Worm (Caenorhabditis elegans) whole organism, mixed stage, embryonic: ENCODE results near the gene H35N09.1.
A peak's percentile ranks its signal among the peaks of the same experiment; 100 is the strongest.

Source experiments
- M03D4.4 ChIP-seq: sonication (generic microtip); optimal IDR thresholded peaks from 2 replicates; lab custom pipeline; 2017; ENCODE audit warnings: mild to moderate bottlenecking, missing genetic modification characterization, missing compliant biosample characterization
- bed-3 ChIP-seq: fragments of 200-800 bp; sonication (Bioruptor generic); optimal IDR thresholded peaks from 3 replicates; lab custom pipeline; 2018; ENCODE audit warnings: mild to moderate bottlenecking, missing genetic modification characterization, moderate library complexity, missing compliant biosample characterization
- blmp-1 ChIP-seq: fragments of 150-350 bp; optimal IDR thresholded peaks from 2 replicates; lab custom pipeline; 2014; ENCODE audit warnings: missing biosample characterization, missing genetic modification characterization
- ceh-39 ChIP-seq: fragments of 150-350 bp; optimal IDR thresholded peaks from 2 replicates; lab custom pipeline; 2014; ENCODE audit warnings: missing biosample characterization, missing genetic modification characterization
- ceh-43 ChIP-seq: fragments of 200-800 bp; sonication (Bioruptor generic); optimal IDR thresholded peaks from 2 replicates; lab custom pipeline; 2018; ENCODE audit warnings: mild to moderate bottlenecking, missing genetic modification characterization, moderate library complexity, missing compliant biosample characterization
- ceh-83 ChIP-seq: fragments of 200-800 bp; sonication (Bioruptor generic); optimal IDR thresholded peaks from 2 replicates; lab custom pipeline; 2018; ENCODE audit warnings: mild to moderate bottlenecking, missing genetic modification characterization, missing compliant biosample characterization
- ces-1 ChIP-seq: fragments of 150-350 bp; optimal IDR thresholded peaks from 2 replicates; lab custom pipeline; 2014; ENCODE audit warnings: missing biosample characterization, missing genetic modification reagents, missing genetic modification characterization
- cnd-1 ChIP-seq: fragments of 200-800 bp; sonication (Bioruptor generic); optimal IDR thresholded peaks from 2 replicates; lab custom pipeline; 2018; ENCODE audit warnings: mild to moderate bottlenecking, missing genetic modification characterization, missing compliant biosample characterization
- drap-1 ChIP-seq: fragments of 200-800 bp; sonication (Bioruptor generic); optimal IDR thresholded peaks from 3 replicates; lab custom pipeline; 2018; ENCODE audit warnings: mild to moderate bottlenecking, missing genetic modification characterization, missing compliant biosample characterization
- elt-1 ChIP-seq: sonication (generic microtip); optimal IDR thresholded peaks from 2 replicates; lab custom pipeline; 2017; ENCODE audit warnings: missing genetic modification characterization, mild to moderate bottlenecking, missing compliant biosample characterization, antibody characterized with exemption, moderate library complexity, borderline replicate concordance; ENCODE audit not compliant: insufficient read depth
- elt-3 ChIP-seq: fragments of 150-350 bp; optimal IDR thresholded peaks from 2 replicates; lab custom pipeline; 2014; ENCODE audit warnings: missing biosample characterization, missing genetic modification characterization
- ham-2 ChIP-seq: fragments of 200-800 bp; sonication (Bioruptor generic); optimal IDR thresholded peaks from 2 replicates; lab custom pipeline; 2018; ENCODE audit warnings: mild to moderate bottlenecking, missing genetic modification characterization, missing compliant biosample characterization
- hlh-1 ChIP-seq: fragments of 150-350 bp; optimal IDR thresholded peaks from 2 replicates; lab custom pipeline; 2014; ENCODE audit warnings: missing biosample characterization, missing genetic modification reagents, missing genetic modification characterization
- lin-13 ChIP-seq: fragments of 150-350 bp; optimal IDR thresholded peaks from 2 replicates; lab custom pipeline; 2014; ENCODE audit warnings: missing biosample characterization, missing genetic modification characterization
- lin-32 ChIP-seq: fragments of 200-800 bp; sonication (Bioruptor generic); optimal IDR thresholded peaks from 2 replicates; lab custom pipeline; 2018; ENCODE audit warnings: mild to moderate bottlenecking, missing genetic modification characterization, missing compliant biosample characterization
- lsy-2 ChIP-seq: fragments of 150-350 bp; optimal IDR thresholded peaks from 2 replicates; lab custom pipeline; 2014; ENCODE audit warnings: missing biosample characterization, missing genetic modification characterization
- mep-1 ChIP-seq: fragments of 150-350 bp; optimal IDR thresholded peaks from 2 replicates; lab custom pipeline; 2017; ENCODE audit warnings: missing biosample characterization, missing genetic modification reagents, missing genetic modification characterization, inconsistent platforms
- mls-2 ChIP-seq: sonication (generic microtip); optimal IDR thresholded peaks from 2 replicates; lab custom pipeline; 2016; ENCODE audit warnings: mild to moderate bottlenecking, missing genetic modification characterization, moderate library complexity, missing compliant biosample characterization
- nhr-12 ChIP-seq: fragments of 150-350 bp; optimal IDR thresholded peaks from 2 replicates; lab custom pipeline; 2014; ENCODE audit warnings: missing biosample characterization, missing genetic modification characterization
- nhr-2 ChIP-seq: fragments of 150-350 bp; optimal IDR thresholded peaks from 2 replicates; lab custom pipeline; 2014; ENCODE audit warnings: missing biosample characterization, missing genetic modification characterization
- nhr-237 ChIP-seq: fragments of 150-350 bp; optimal IDR thresholded peaks from 2 replicates; lab custom pipeline; 2014; ENCODE audit warnings: missing biosample characterization, missing genetic modification characterization
- nhr-28 ChIP-seq: fragments of 150-350 bp; optimal IDR thresholded peaks from 2 replicates; lab custom pipeline; 2014; ENCODE audit warnings: missing biosample characterization, missing genetic modification characterization
- nhr-76 ChIP-seq: sonication (generic microtip); optimal IDR thresholded peaks from 2 replicates; lab custom pipeline; 2017; ENCODE audit warnings: missing biosample characterization, missing genetic modification characterization
- pha-4 ChIP-seq: fragments of 150-350 bp; optimal IDR thresholded peaks from 2 replicates; lab custom pipeline; 2018; ENCODE audit warnings: missing biosample characterization, missing genetic modification reagents, missing genetic modification characterization
- sem-2 ChIP-seq: fragments of 200-800 bp; sonication (Bioruptor generic); optimal IDR thresholded peaks from 2 replicates; lab custom pipeline; 2018; ENCODE audit warnings: mild to moderate bottlenecking, missing genetic modification characterization, missing compliant biosample characterization
- sptf-1 ChIP-seq: sonication (generic microtip); optimal IDR thresholded peaks from 2 replicates; lab custom pipeline; 2017; ENCODE audit warnings: mild to moderate bottlenecking, missing genetic modification characterization, moderate library complexity, missing compliant biosample characterization
- tbx-8 ChIP-seq: fragments of 200-800 bp; sonication (Bioruptor generic); optimal IDR thresholded peaks from 2 replicates; lab custom pipeline; 2018; ENCODE audit warnings: mild to moderate bottlenecking, missing genetic modification characterization, moderate library complexity, missing compliant biosample characterization
- unc-120 ChIP-seq: sonication (generic microtip); optimal IDR thresholded peaks from 2 replicates; lab custom pipeline; 2017; ENCODE audit warnings: missing genetic modification characterization, missing compliant biosample characterization; ENCODE audit not compliant: poor library complexity, severe bottlenecking
- unc-62 ChIP-seq: fragments of 150-350 bp; optimal IDR thresholded peaks from 2 replicates; lab custom pipeline; 2014; ENCODE audit warnings: missing biosample characterization, missing genetic modification reagents, missing genetic modification characterization
- zip-8 ChIP-seq: fragments of 150-350 bp; optimal IDR thresholded peaks from 2 replicates; lab custom pipeline; 2014; ENCODE audit warnings: missing biosample characterization, missing genetic modification characterization

The H35N09.1 gene

ce11 chrX:8566521-8567032, 38.6 kb upstream of the H35N09.1 start:
- TF ChIP-seq M03D4.4 (tag; lab: Kevin White, UChicago) (no peak), ceh-39 (no peak), sem-2 (GFP tag; lab: Kevin White, UChicago) (no peak), drap-1 (GFP tag; lab: Kevin White, UChicago) (no peak), hlh-1 (tag; lab: Kevin White, UChicago) (no peak), bed-3 (GFP tag; lab: Kevin White, UChicago) (no peak), ceh-83 (GFP tag; lab: Kevin White, UChicago) (no peak)
- TF ChIP-seq, all 35 proteins: peak for 0

- no peak for TF ChIP-seq mls-2 (tag; lab: Kevin White, UChicago)
- no peak for TF ChIP-seq nhr-28 (tag; lab: Kevin White, UChicago)
- no peak for TF ChIP-seq lsy-2 (tag; lab: Kevin White, UChicago)
- TF ChIP-seq sptf-1 (tag; lab: Kevin White, UChicago), result no peak
- TF ChIP-seq elt-1 (tag; lab: Kevin White, UChicago), result no peak
- TF ChIP-seq bed-3 (GFP tag; lab: Kevin White, UChicago), result no peak
- TF ChIP-seq mep-1 (tag; lab: Kevin White, UChicago), result no peak
- no peak for TF ChIP-seq ceh-39
- TF ChIP-seq unc-62 (GFP tag; lab: Kevin White, UChicago), result no peak
- no peak for TF ChIP-seq M03D4.4 (tag; lab: Kevin White, UChicago)
Observed at ce11 chrX:8567166-8567565, 38.0 kb upstream of the H35N09.1 start.

- TF ChIP-seq ceh-43 (GFP tag; lab: Kevin White, UChicago), result no peak
- no peak for TF ChIP-seq lin-13 (tag; lab: Kevin White, UChicago)
- TF ChIP-seq, all 35 proteins: peak for 0
Observed at ce11 chrX:8567823-8568314, 37.3 kb upstream of the H35N09.1 start.

- TF ChIP-seq ham-2 (GFP tag; lab: Kevin White, UChicago) (peak; percentile 53), hlh-1 (tag; lab: Kevin White, UChicago) (peak; percentile 55), unc-62 (GFP tag; lab: Kevin White, UChicago) (peak; percentile 95), zip-8 (tag; lab: Kevin White, UChicago) (no peak), drap-1 (GFP tag; lab: Kevin White, UChicago) (peak; percentile 7)
Observed at ce11 chrX:8568423-8568903, 36.7 kb upstream of the H35N09.1 start.

- TF ChIP-seq sptf-1 (tag; lab: Kevin White, UChicago) (peak; percentile 21), mep-1 (tag; lab: Kevin White, UChicago) (no peak), drap-1 (GFP tag; lab: Kevin White, UChicago) (no peak), mls-2 (tag; lab: Kevin White, UChicago) (peak; percentile 80), unc-120 (peak; percentile 11), nhr-76 (tag; lab: Kevin White, UChicago) (no peak)
Observed at ce11 chrX:8569159-8569558, 36.0 kb upstream of the H35N09.1 start.

- TF ChIP-seq elt-1 (tag; lab: Kevin White, UChicago), result no peak
- no peak for TF ChIP-seq mls-2 (tag; lab: Kevin White, UChicago)
- TF ChIP-seq lin-13 (tag; lab: Kevin White, UChicago), result no peak
Observed at ce11 chrX:8570997-8571517, 34.1 kb upstream of the H35N09.1 start, which contains the start of gene jmjd-3.1. jmjd-3.1 (plus strand) TSS chrX:8571047.

- TF ChIP-seq lin-13 (tag; lab: Kevin White, UChicago) (no peak), ces-1 (GFP tag; lab: Kevin White, UChicago) (no peak), ceh-39 (no peak), lin-32 (GFP tag; lab: Kevin White, UChicago) (no peak), blmp-1 (no peak), nhr-28 (tag; lab: Kevin White, UChicago) (no peak), mep-1 (tag; lab: Kevin White, UChicago) (no peak), mls-2 (tag; lab: Kevin White, UChicago) (no peak), tbx-8 (no peak), M03D4.4 (tag; lab: Kevin White, UChicago) (no peak), nhr-12 (tag; lab: Kevin White, UChicago) (no peak), nhr-237 (tag; lab: Kevin White, UChicago) (no peak), sptf-1 (tag; lab: Kevin White, UChicago) (no peak), nhr-2 (tag; lab: Kevin White, UChicago) (no peak), cnd-1 (tag; lab: Kevin White, UChicago) (no peak), pha-4 (tag; lab: Kevin White, UChicago) (no peak), ceh-43 (GFP tag; lab: Kevin White, UChicago) (no peak), elt-3 (tag; lab: Kevin White, UChicago) (no peak), sem-2 (GFP tag; lab: Kevin White, UChicago) (no peak), elt-1 (tag; lab: Kevin White, UChicago) (no peak)
Observed at ce11 chrX:8580217-8580616, 24.9 kb upstream of the H35N09.1 start, which contains the start of gene F18E9.4. F18E9.4 (plus strand) TSS chrX:8580517.
